Worm (Caenorhabditis elegans) whole organism, L2 larva: ENCODE data around the gene nphp-1.

Experiments used
- C34F6.9 ChIP-seq: fragments of 150-350 bp; optimal IDR thresholded peaks from 2 replicates; lab custom pipeline; 2014; ENCODE audit warnings: missing biosample characterization, missing genetic modification characterization
- F13H6.1 ChIP-seq: sonication (generic microtip); optimal IDR thresholded peaks from 2 replicates; lab custom pipeline; 2016; ENCODE audit warnings: missing genetic modification characterization, missing compliant biosample characterization
- R02D3.7 ChIP-seq: fragments of 150-350 bp; optimal IDR thresholded peaks from 2 replicates; lab custom pipeline; 2014; ENCODE audit warnings: missing biosample characterization, missing genetic modification characterization
- Y55F3AM.14 ChIP-seq: fragments of 200-800 bp; sonication (Bioruptor generic); optimal IDR thresholded peaks from 2 replicates; lab custom pipeline; 2018; ENCODE audit warnings: mild to moderate bottlenecking, missing genetic modification characterization, missing compliant biosample characterization
- alr-1 ChIP-seq: fragments of 150-350 bp; optimal IDR thresholded peaks from 2 replicates; lab custom pipeline; 2014; ENCODE audit warnings: missing biosample characterization, missing genetic modification characterization
- aly-2 ChIP-seq: fragments of 150-350 bp; optimal IDR thresholded peaks from 2 replicates; lab custom pipeline; 2014; ENCODE audit warnings: missing biosample characterization, missing genetic modification characterization
- ama-1 ChIP-seq: fragments of 150-350 bp; optimal IDR thresholded peaks from 2 replicates; lab custom pipeline; 2018; ENCODE audit warnings: inconsistent platforms
- blmp-1 ChIP-seq: sonication (generic microtip); optimal IDR thresholded peaks from 2 replicates; lab custom pipeline; 2017; ENCODE audit warnings: missing genetic modification characterization, mild to moderate bottlenecking, missing compliant biosample characterization, antibody characterized with exemption, moderate library complexity; ENCODE audit not compliant: insufficient read depth
- ceh-16 ChIP-seq: fragments of 150-350 bp; optimal IDR thresholded peaks from 2 replicates; lab custom pipeline; 2014; ENCODE audit warnings: missing biosample characterization, missing genetic modification characterization
- crh-2 ChIP-seq: sonication (generic microtip); optimal IDR thresholded peaks from 2 replicates; lab custom pipeline; 2017; ENCODE audit warnings: missing biosample characterization, missing genetic modification characterization
- dmd-4 ChIP-seq: sonication (generic microtip); optimal IDR thresholded peaks from 2 replicates; lab custom pipeline; 2017; ENCODE audit warnings: missing biosample characterization, missing genetic modification characterization
- egl-27 ChIP-seq: sonication (generic microtip); optimal IDR thresholded peaks from 3 replicates; lab custom pipeline; 2017; ENCODE audit warnings: missing biosample characterization, missing genetic modification reagents, missing genetic modification characterization
- elt-1 ChIP-seq: fragments of 150-350 bp; optimal IDR thresholded peaks from 2 replicates; lab custom pipeline; 2014; ENCODE audit warnings: missing biosample characterization, missing genetic modification characterization
- elt-3 ChIP-seq: sonication (generic microtip); optimal IDR thresholded peaks from 2 replicates; lab custom pipeline; 2017; ENCODE audit warnings: missing biosample characterization, missing genetic modification characterization
- fos-1 ChIP-seq: fragments of 150-350 bp; optimal IDR thresholded peaks from 2 replicates; lab custom pipeline; 2014; ENCODE audit warnings: missing biosample characterization, missing genetic modification characterization
- gmeb-1 ChIP-seq: fragments of 150-350 bp; optimal IDR thresholded peaks from 2 replicates; lab custom pipeline; 2014; ENCODE audit warnings: missing biosample characterization, missing genetic modification characterization
- lin-13 ChIP-seq: fragments of 150-350 bp; optimal IDR thresholded peaks from 2 replicates; lab custom pipeline; 2014; ENCODE audit warnings: missing biosample characterization, missing genetic modification reagents, missing genetic modification characterization
- lin-39 ChIP-seq: fragments of 150-350 bp; optimal IDR thresholded peaks from 2 replicates; lab custom pipeline; 2014; ENCODE audit warnings: missing biosample characterization, missing genetic modification reagents, missing genetic modification characterization
- lsy-2 ChIP-seq, 2 experiments: fragments of 150-350 bp in 1 of 2; sonication (generic microtip) in 1 of 2; optimal IDR thresholded peaks; 2 replicates each; lab custom pipeline; 2014 to 2017; ENCODE audit warnings: missing biosample characterization in 2 of 2, missing genetic modification characterization in 2 of 2
- mbf-1 ChIP-seq: sonication (generic microtip); optimal IDR thresholded peaks from 2 replicates; lab custom pipeline; 2017; ENCODE audit warnings: missing biosample characterization, missing genetic modification characterization
- mdl-1 ChIP-seq, 2 experiments: fragments of 150-350 bp in 1 of 2; sonication (generic microtip) in 1 of 2; optimal IDR thresholded peaks; 2 replicates each; lab custom pipeline; 2017; ENCODE audit warnings: missing biosample characterization in 2 of 2, missing genetic modification characterization in 2 of 2
- nhr-10 ChIP-seq: sonication (generic microtip); optimal IDR thresholded peaks from 2 replicates; lab custom pipeline; 2017; ENCODE audit warnings: missing biosample characterization, missing genetic modification characterization
- nhr-11 ChIP-seq: fragments of 150-350 bp; optimal IDR thresholded peaks from 2 replicates; lab custom pipeline; 2014; ENCODE audit warnings: missing biosample characterization, missing genetic modification characterization
- nhr-12 ChIP-seq: fragments of 150-350 bp; optimal IDR thresholded peaks from 2 replicates; lab custom pipeline; 2014; ENCODE audit warnings: missing biosample characterization, missing genetic modification characterization
- nhr-129 ChIP-seq: fragments of 150-350 bp; optimal IDR thresholded peaks from 2 replicates; lab custom pipeline; 2014; ENCODE audit warnings: missing biosample characterization, missing genetic modification characterization
- nhr-21 ChIP-seq: fragments of 150-350 bp; optimal IDR thresholded peaks from 2 replicates; lab custom pipeline; 2014; ENCODE audit warnings: missing biosample characterization, missing genetic modification characterization
- nhr-23 ChIP-seq: fragments of 150-350 bp; optimal IDR thresholded peaks from 2 replicates; lab custom pipeline; 2014; ENCODE audit warnings: missing biosample characterization, missing genetic modification reagents, missing genetic modification characterization
- nhr-6 ChIP-seq: fragments of 150-350 bp; optimal IDR thresholded peaks from 2 replicates; lab custom pipeline; 2014; ENCODE audit warnings: missing biosample characterization, missing genetic modification characterization
- nhr-77 ChIP-seq: fragments of 150-350 bp; optimal IDR thresholded peaks from 2 replicates; lab custom pipeline; 2014; ENCODE audit warnings: missing biosample characterization, missing genetic modification characterization
- peb-1 ChIP-seq: fragments of 150-350 bp; optimal IDR thresholded peaks from 2 replicates; lab custom pipeline; 2014; ENCODE audit warnings: missing biosample characterization, missing genetic modification characterization
- skn-1 ChIP-seq: sonication (generic microtip); optimal IDR thresholded peaks from 2 replicates; lab custom pipeline; 2017; ENCODE audit warnings: missing biosample characterization, missing genetic modification characterization
- unc-39 ChIP-seq: fragments of 150-350 bp; optimal IDR thresholded peaks from 2 replicates; lab custom pipeline; 2014; ENCODE audit warnings: missing biosample characterization, missing genetic modification characterization
- unc-55 ChIP-seq: fragments of 150-350 bp; sonication (generic microtip); optimal IDR thresholded peaks from 3 replicates; lab custom pipeline; 2014; ENCODE audit warnings: missing biosample characterization, missing genetic modification reagents, missing genetic modification characterization
- ztf-11 ChIP-seq: sonication (generic microtip); optimal IDR thresholded peaks from 2 replicates; lab custom pipeline; 2017; ENCODE audit warnings: missing biosample characterization, missing genetic modification characterization
- ztf-4 ChIP-seq: fragments of 150-350 bp; optimal IDR thresholded peaks from 2 replicates; lab custom pipeline; 2014; ENCODE audit warnings: missing biosample characterization, missing genetic modification characterization

nphp-1 gene

DNA sequence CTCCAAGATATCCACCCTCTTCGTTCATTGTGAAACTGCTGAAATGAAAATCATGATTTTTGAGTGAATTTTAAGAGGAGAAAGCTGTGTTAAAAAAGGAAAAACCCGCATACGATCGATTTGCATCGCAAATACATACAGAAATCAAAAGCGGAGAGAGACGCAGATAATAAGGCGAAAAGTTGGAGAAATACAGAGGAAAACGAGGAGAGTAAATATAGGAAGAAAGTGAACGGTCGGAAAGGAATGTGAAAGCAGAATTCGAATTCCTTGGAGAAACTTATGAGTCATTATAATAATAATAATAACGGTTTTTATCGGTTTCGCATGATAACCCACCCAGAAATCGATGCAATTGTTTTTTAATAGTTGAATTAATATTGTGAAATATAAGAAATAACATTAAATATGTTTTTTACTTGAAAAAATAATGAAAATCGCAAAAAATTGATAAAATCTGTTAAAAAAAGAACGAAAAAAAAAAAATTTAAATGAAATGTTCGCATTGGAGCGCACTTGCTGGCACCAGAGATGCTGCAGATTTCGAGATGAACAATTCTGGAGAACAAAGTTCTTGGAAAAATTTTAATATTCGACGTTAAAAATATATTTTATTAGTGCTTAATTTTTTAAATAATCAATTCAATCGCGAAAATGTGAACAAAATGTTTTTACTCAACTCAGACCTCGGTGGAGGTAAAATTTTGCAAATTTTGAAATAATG, 44.7 kb downstream of the nphp-1 start, which contains the start of gene ccm-3:
Gene ccm-3 (minus strand): TSS at position 38 of the 724 bp plus-strand sequence.
- peak; percentile 76 for TF ChIP-seq unc-55
- TF ChIP-seq aly-2 (tag; lab: Kevin White, UChicago) = no peak
- TF ChIP-seq C34F6.9 = peak; percentile 52
- TF ChIP-seq lsy-2 (tag; optimal IDR thresholded peaks at IDR 0.05; lab: Kevin White, UChicago) = peak in 1 of 2 experiments; percentile 58
- TF ChIP-seq blmp-1 (tag; lab: Kevin White, UChicago) = peak; percentile 61
- TF ChIP-seq fos-1 (tag; lab: Kevin White, UChicago) = peak; percentile 63

DNA sequence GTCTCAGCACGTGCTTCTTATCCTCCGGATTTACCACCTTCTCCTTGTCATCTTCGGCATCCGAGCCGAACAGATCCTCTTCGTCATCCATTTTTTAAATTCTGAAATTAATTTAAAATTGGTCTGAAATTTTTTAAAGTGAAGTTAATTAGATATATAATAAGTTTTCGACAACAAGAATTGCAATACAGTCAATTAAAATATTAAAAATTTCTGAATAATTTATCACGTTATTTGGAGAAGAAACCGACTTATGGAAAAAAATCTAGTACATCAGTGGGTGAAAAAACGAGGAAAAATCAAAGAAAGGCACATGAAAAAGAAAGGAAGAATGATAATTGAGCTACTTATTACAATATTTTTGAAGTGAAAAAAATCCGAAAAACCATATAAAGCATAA, 46.5 kb downstream of the nphp-1 start, which contains the start of gene taf-13:
Gene taf-13 (minus strand): TSS at position 101 of the 400 bp plus-strand sequence.
- no peak for TF ChIP-seq ztf-11
- TF ChIP-seq C34F6.9 = no peak
- no peak for TF ChIP-seq blmp-1 (tag; lab: Kevin White, UChicago)
- no peak for TF ChIP-seq ceh-16 (tag; lab: Kevin White, UChicago)
- no peak for TF ChIP-seq R02D3.7
- no peak for TF ChIP-seq unc-39 (tag; lab: Kevin White, UChicago)

DNA sequence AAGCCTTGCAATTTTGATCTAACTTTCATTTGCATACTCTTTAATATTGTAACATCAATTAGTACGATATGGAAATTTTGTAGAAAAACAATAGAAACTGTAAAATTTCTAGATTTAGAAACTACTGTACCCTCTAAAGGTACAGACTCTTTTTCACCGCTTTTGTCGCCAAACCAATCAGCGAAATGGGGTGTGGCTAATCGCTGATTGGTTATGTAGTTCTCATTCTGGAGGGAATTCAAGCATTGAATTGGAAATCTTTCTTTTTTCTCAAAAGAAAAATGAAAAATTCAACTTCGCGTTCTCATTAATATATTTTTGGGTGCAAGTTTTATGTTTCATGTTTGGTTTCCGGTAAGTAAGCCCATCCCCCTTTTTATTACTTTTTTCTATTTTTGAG, 48.5 kb downstream of the nphp-1 start:
- TF ChIP-seq lsy-2 (tag; optimal IDR thresholded peaks at IDR 0.05; lab: Kevin White, UChicago) (no peak), gmeb-1 (tag; lab: Kevin White, UChicago) (no peak), mdl-1 (tag; optimal IDR thresholded peaks at IDR 0.05; lab: Kevin White, UChicago) (no peak), lin-13 (GFP tag; lab: Kevin White, UChicago) (no peak), crh-2 (tag; lab: Kevin White, UChicago) (no peak), alr-1 (tag; lab: Kevin White, UChicago) (no peak), dmd-4 (no peak), elt-1 (tag; lab: Kevin White, UChicago) (no peak), mbf-1 (no peak), aly-2 (tag; lab: Kevin White, UChicago) (no peak), ama-1 (lab: Kevin White, UChicago) (no peak), peb-1 (tag; lab: Kevin White, UChicago) (no peak), unc-55 (no peak), egl-27 (tag; lab: Kevin White, UChicago) (no peak), nhr-11 (tag; lab: Kevin White, UChicago) (no peak), skn-1 (tag; lab: Kevin White, UChicago) (no peak), nhr-21 (tag; lab: Kevin White, UChicago) (no peak), nhr-10 (no peak), nhr-12 (tag; lab: Kevin White, UChicago) (no peak), nhr-6 (tag; lab: Kevin White, UChicago) (no peak)

ce11 chrII:10602184-10602583, 49.9 kb downstream of the nphp-1 start, which contains the start of gene srv-2:
Gene srv-2, minus strand, starts transcription at chrII:10602284.
- TF ChIP-seq nhr-23 (tag; lab: Kevin White, UChicago) (no peak), nhr-129 (tag; lab: Kevin White, UChicago) (no peak), nhr-77 (tag; lab: Kevin White, UChicago) (no peak), elt-3 (no peak), R02D3.7 (no peak), ztf-4 (tag; lab: Kevin White, UChicago) (no peak), unc-39 (tag; lab: Kevin White, UChicago) (no peak), nhr-6 (tag; lab: Kevin White, UChicago) (no peak), nhr-11 (tag; lab: Kevin White, UChicago) (no peak), Y55F3AM.14 (GFP tag; lab: Kevin White, UChicago) (no peak), lin-39 (no peak), crh-2 (tag; lab: Kevin White, UChicago) (no peak), ztf-11 (no peak), F13H6.1 (tag; lab: Kevin White, UChicago) (no peak)

- no peak for TF ChIP-seq nhr-11 (tag; lab: Kevin White, UChicago)
- TF ChIP-seq blmp-1 (tag; lab: Kevin White, UChicago) = peak; percentile 26
These were observed 53.1 kb downstream of the nphp-1 start, which contains the start of gene C14A4.9 for ce11 chrII:10598970-10599369. Gene C14A4.9, plus strand, starts transcription at chrII:10599337.
